Fruit fly (Drosophila melanogaster): ENCODE results near the gene Grl36b.

Gene Grl36b

dm6 chr2L:18137591-18138247 is 12.2 kb upstream of the Grl36b start, which contains the start of gene kel (continued):
- peak; percentile 69 for TF ChIP-seq CG12071 (GFP tag; optimal IDR thresholded peaks at IDR 0.05)
- no peak for TF ChIP-seq CG16815 (GFP tag; optimal IDR thresholded peaks at IDR 0.05)
- peak; percentile 64; the same call in 1 of the 3 replicates for TF ChIP-seq CG34422 (GFP tag; IDR thresholded peaks at IDR 0.05)
- no peak for TF ChIP-seq Optix (GFP tag; IDR thresholded peaks at IDR 0.05)
- TF ChIP-seq CkIIα-i1 (GFP tag; IDR thresholded peaks at IDR 0.05) = no peak
- no peak for TF ChIP-seq Trl (optimal IDR thresholded peaks at IDR 0.05)
- peak; percentile 29 for TF ChIP-seq Trl (GFP tag; optimal IDR thresholded peaks at IDR 0.05)
- TF ChIP-seq dpn (GFP tag; optimal IDR thresholded peaks at IDR 0.05) = peak; percentile 36 to 53
- TF ChIP-seq Mes4 (GFP tag; optimal IDR thresholded peaks at IDR 0.05) = peak; percentile 5
- TF ChIP-seq Mad (GFP tag; optimal IDR thresholded peaks at IDR 0.05) = peak; percentile 15
- peak; percentile 33; the same call in 1 of the 2 replicates for TF ChIP-seq tna (GFP tag; IDR thresholded peaks at IDR 0.05; ENCODE audit: partially characterized antibody)
- TF ChIP-seq CG6791 (GFP tag; IDR thresholded peaks at IDR 0.05; ENCODE audit: partially characterized antibody) = peak; percentile 86
- no peak for TF ChIP-seq CG18476 (GFP tag; optimal IDR thresholded peaks at IDR 0.05)
- TF ChIP-seq Side (GFP tag; optimal IDR thresholded peaks at IDR 0.05) = peak; percentile 19
- peak; percentile 35 for TF ChIP-seq slou (GFP tag; optimal IDR thresholded peaks at IDR 0.05)
- peak; percentile 50; the same call in 1 of the 2 replicates for TF ChIP-seq CG42726 (GFP tag; IDR thresholded peaks at IDR 0.05; ENCODE audit: partially characterized antibody)
- peak in 1 of 2 experiments; percentile 42 for TF ChIP-seq Pdp1 (GFP tag; optimal IDR thresholded peaks at IDR 0.05)
- TF ChIP-seq Lim3 (GFP tag; IDR thresholded peaks at IDR 0.05) = no peak
- no peak for TF ChIP-seq Neu2 (GFP tag; optimal IDR thresholded peaks at IDR 0.05; ENCODE audit: borderline replicate concordance)
- 0 out of 2 replicates have a peak, but pooled peaks have one; percentile 7 for TF ChIP-seq Taf1 (GFP tag; IDR thresholded peaks at IDR 0.05)
- no peak for TF ChIP-seq H2.0 (GFP tag; IDR thresholded peaks at IDR 0.05)
- 0 out of 3 replicates have a peak, but pooled peaks have one; percentile 44 for TF ChIP-seq CG3726 (GFP tag; IDR thresholded peaks at IDR 0.05)
- TF ChIP-seq hkb (optimal IDR thresholded peaks at IDR 0.05) = no peak
- peak; percentile 66 for TF ChIP-seq hkb (GFP tag; IDR thresholded peaks at IDR 0.05)
- no peak for TF ChIP-seq al (GFP tag; IDR thresholded peaks at IDR 0.05)
- TF ChIP-seq CG4360 (GFP tag; IDR thresholded peaks at IDR 0.05) = peak; percentile 95
- TF ChIP-seq inv (GFP tag; IDR thresholded peaks at IDR 0.05; ENCODE audit: partially characterized antibody) = 0 out of 2 replicates have a peak, but pooled peaks have one; percentile 29
- no peak for TF ChIP-seq Usf (GFP tag; optimal IDR thresholded peaks at IDR 0.05)
- peak; percentile 90 for TF ChIP-seq CG9797 (GFP tag; optimal IDR thresholded peaks at IDR 0.05)
- TF ChIP-seq run (tag; optimal IDR thresholded peaks at IDR 0.05) = no peak
- peak; percentile 52; the same call in 1 of the 3 replicates for TF ChIP-seq Dbx (GFP tag; IDR thresholded peaks at IDR 0.05)
- no peak for TF ChIP-seq exex (tag; optimal IDR thresholded peaks at IDR 0.05)
- TF ChIP-seq CG12299 (tag; optimal IDR thresholded peaks at IDR 0.05) = peak; percentile 57
- TF ChIP-seq CG4854 (GFP tag; optimal IDR thresholded peaks at IDR 0.05) = no peak
- peak; percentile 40 for TF ChIP-seq CG3847 (GFP tag; IDR thresholded peaks at IDR 0.05)
- TF ChIP-seq CG13424 (tag; optimal IDR thresholded peaks at IDR 0.05) = no peak
- no peak for TF ChIP-seq gcm2 (GFP tag; optimal IDR thresholded peaks at IDR 0.05)
- TF ChIP-seq abd-A (tag; optimal IDR thresholded peaks at IDR 0.05) = peak; percentile 7
- peak; percentile 35 for TF ChIP-seq bigmax (GFP tag; optimal IDR thresholded peaks at IDR 0.05)
- TF ChIP-seq CG6254 (GFP tag; optimal IDR thresholded peaks at IDR 0.05) = peak; percentile 49
- TF ChIP-seq hb (GFP tag; IDR thresholded peaks at IDR 0.05; ENCODE audit: partially characterized antibody) = peak; percentile 66; the same call in 1 of the 3 replicates
- TF ChIP-seq sna (GFP tag; IDR thresholded peaks at IDR 0.05; ENCODE audit: partially characterized antibody) = peak; percentile 59; the same call in 1 of the 2 replicates
- TF ChIP-seq dm (GFP tag; optimal IDR thresholded peaks at IDR 0.05) = peak; percentile 61
- TF ChIP-seq CG10462 (GFP tag; optimal IDR thresholded peaks at IDR 0.05) = no peak
- TF ChIP-seq CG9437 (GFP tag; optimal IDR thresholded peaks at IDR 0.05) = no peak
- peak; percentile 68; the same call in 1 of the 3 replicates for TF ChIP-seq otp (GFP tag; IDR thresholded peaks at IDR 0.05)
- TF ChIP-seq bsh (GFP tag; optimal IDR thresholded peaks at IDR 0.05) = peak in 1 of 2 experiments; percentile 33
- peak; percentile 47 for TF ChIP-seq PHDP (tag; optimal IDR thresholded peaks at IDR 0.05)
- TF ChIP-seq CG12236 (GFP tag; optimal IDR thresholded peaks at IDR 0.05) = peak; percentile 13
